Fruit fly (Drosophila melanogaster): ENCODE results near the gene srl.

srl gene

DNA sequence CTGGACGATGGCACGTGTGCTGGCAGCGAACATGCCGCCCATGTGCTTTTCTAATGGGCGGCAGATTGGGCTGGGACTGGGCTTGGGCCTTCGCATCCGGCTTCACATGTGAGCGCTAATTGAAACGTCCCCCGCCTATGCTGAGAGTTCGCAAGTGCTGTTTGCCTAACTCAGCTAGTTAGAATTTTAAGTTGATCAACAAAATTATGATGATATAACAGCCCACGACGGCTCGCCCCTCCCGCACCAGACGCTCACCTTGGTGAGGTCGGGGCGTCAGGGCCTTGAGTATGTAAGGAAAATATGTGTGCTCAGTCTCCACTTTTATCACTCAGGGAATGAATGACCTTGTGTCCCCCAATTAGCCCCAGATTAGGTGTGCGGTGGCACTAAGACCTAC is 37.8 kb upstream of the srl start:
- TF ChIP-seq dsf (GFP tag; optimal IDR thresholded peaks at IDR 0.05; ENCODE audit: borderline replicate concordance), result no peak
- no peak for TF ChIP-seq psq (GFP tag; optimal IDR thresholded peaks at IDR 0.05)
- TF ChIP-seq h (GFP tag; optimal IDR thresholded peaks at IDR 0.05), result no peak
- no peak for TF ChIP-seq Hnf4 (GFP tag; optimal IDR thresholded peaks at IDR 0.05)
- TF ChIP-seq Rel (GFP tag; optimal IDR thresholded peaks at IDR 0.05), result no peak
- no peak for TF ChIP-seq Rel (tag; optimal IDR thresholded peaks at IDR 0.05)
- TF ChIP-seq tai (GFP tag; optimal IDR thresholded peaks at IDR 0.05), result no peak
- TF ChIP-seq usp (GFP tag; optimal IDR thresholded peaks at IDR 0.05), result no peak
- TF ChIP-seq OdsH (GFP tag; optimal IDR thresholded peaks at IDR 0.05), result no peak
- TF ChIP-seq Dif (GFP tag; optimal IDR thresholded peaks at IDR 0.05; ENCODE audit: partially characterized antibody), result no peak
- no peak for TF ChIP-seq foxo (GFP tag; optimal IDR thresholded peaks at IDR 0.05)
- TF ChIP-seq Jra (GFP tag; optimal IDR thresholded peaks at IDR 0.05), result no peak
- no peak for TF ChIP-seq dl (GFP tag; optimal IDR thresholded peaks at IDR 0.05; ENCODE audit: insufficient read depth in 1 of 2, partially characterized antibody in 2 of 2)
- TF ChIP-seq Mio (GFP tag; optimal IDR thresholded peaks at IDR 0.05), result no peak
- TF ChIP-seq ey (GFP tag; optimal IDR thresholded peaks at IDR 0.05), result no peak
- no peak for TF ChIP-seq lola (GFP tag; optimal IDR thresholded peaks at IDR 0.05)

DNA sequence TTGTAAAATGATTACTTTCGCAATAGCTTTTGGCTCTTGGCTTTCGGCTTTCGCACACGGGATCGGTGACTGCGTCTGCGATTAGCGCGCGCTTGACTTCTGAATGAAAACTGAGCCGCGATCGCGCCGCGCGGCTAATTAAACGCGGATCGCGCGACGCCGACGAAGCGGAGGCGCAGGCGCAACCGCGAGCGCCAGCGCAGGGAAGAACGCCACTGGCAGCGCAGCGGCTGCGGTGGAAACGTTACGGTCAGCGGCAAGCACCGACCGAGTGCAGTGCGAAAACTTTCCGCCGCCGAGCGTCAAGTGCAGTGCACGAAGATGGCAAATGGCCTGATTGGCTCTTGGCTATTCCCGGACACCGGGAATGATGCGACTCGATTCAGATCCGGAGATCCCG is 33.6 kb upstream of the srl start, which contains the start of gene CG31522:
Gene CG31522 (minus strand): TSS at position 101 of the 400 bp plus-strand sequence.
- TF ChIP-seq dmrt93B (GFP tag; optimal IDR thresholded peaks at IDR 0.05) (no peak), br (GFP tag; optimal IDR thresholded peaks at IDR 0.05) (no peak), Hnf4 (GFP tag; optimal IDR thresholded peaks at IDR 0.05) (no peak), Mio (GFP tag; optimal IDR thresholded peaks at IDR 0.05) (no peak), Jra (GFP tag; optimal IDR thresholded peaks at IDR 0.05) (no peak), Hr78 (GFP tag; optimal IDR thresholded peaks at IDR 0.05) (no peak), lola (GFP tag; optimal IDR thresholded peaks at IDR 0.05) (no peak), fru (GFP tag; optimal IDR thresholded peaks at IDR 0.05) (no peak)

DNA sequence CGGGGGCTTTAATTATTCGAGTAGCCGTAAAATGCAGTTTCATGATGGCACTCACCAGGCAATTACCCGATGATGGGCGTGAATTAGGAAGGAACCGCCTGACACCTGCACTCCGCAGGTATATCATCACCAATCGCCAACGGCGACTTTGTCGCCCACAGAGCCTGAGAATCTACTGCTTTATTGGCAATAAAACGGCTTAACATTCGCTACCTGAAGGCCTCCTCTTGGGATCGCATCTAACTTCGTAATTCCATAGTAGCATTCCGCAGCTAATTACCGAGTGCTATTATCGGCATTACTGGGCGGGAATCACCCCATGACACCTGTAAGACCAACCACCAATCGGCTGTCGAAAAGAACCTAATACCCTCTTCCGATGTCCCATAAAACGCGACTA is 29.1 kb upstream of the srl start:
- no peak for TF ChIP-seq Sp1 (GFP tag; optimal IDR thresholded peaks at IDR 0.05)
- TF ChIP-seq h (GFP tag; optimal IDR thresholded peaks at IDR 0.05), result no peak
- TF ChIP-seq Vsx2 (GFP tag; optimal IDR thresholded peaks at IDR 0.05; ENCODE audit: partially characterized antibody), result no peak
- no peak for TF ChIP-seq pan (optimal IDR thresholded peaks at IDR 0.05)
- TF ChIP-seq dsf (GFP tag; optimal IDR thresholded peaks at IDR 0.05; ENCODE audit: borderline replicate concordance), result no peak
- TF ChIP-seq Hnf4 (GFP tag; optimal IDR thresholded peaks at IDR 0.05), result no peak

DNA sequence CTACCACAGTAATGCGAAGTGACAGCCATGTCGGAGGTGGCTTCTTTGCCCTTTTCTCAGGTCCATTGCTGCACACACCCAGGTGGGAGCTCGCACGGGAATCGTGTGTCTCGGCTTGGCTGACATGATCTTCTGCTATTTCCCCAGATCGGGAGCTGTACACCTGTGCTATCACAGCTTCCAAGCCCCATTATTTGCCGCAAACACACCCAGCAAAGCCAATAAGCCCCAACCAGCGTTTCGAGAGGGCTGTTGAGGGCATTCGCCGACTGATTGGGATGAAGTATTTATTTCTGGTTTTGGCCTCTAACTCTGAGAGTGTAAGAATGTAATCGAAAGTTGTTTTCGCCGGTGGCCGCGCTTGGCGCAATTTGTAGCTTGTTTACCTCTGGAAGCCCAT is 28.5 kb upstream of the srl start:
- TF ChIP-seq lola (GFP tag; optimal IDR thresholded peaks at IDR 0.05), result no peak
- no peak for TF ChIP-seq Dif (GFP tag; optimal IDR thresholded peaks at IDR 0.05; ENCODE audit: partially characterized antibody)
- no peak for TF ChIP-seq Dfd (GFP tag; optimal IDR thresholded peaks at IDR 0.05)

DNA sequence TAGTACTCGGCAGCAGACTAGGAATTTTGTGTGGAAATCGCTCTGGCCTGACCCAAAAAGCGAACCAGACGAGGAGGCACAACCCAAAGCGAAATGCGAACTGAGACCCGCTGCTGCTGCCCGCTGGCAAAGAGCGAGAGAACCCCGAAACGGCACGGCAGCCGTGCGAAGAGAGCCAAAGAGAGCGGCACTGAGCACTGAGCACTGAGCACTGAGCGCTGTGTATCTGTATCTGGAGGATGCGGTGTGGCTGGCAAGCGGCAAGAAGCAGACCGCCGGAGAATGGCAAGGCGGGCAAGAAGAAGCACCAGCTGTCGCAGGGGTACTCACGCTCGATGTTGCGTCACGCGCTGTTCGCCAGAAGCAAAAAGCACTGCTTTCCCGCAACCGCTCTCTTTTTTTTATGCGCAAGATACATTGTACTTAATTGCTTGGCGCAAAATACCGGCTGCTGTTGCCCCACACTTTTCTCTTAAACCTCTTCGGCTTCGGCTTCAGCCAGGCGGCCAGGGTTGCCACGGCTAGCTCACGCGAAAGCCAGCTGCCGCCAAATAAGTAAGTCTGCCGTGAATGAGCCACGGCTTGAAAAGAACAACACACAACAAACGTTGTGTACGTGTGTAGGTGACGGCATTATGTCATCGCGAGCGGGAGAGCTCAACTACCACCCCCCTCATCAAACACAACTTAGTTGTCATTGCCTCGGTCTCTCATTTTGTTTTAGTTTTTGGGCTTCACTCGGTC is 24.2 kb upstream of the srl start:
- TF ChIP-seq Dfd (GFP tag; optimal IDR thresholded peaks at IDR 0.05), result no peak
- peak; percentile 33 for TF ChIP-seq br (GFP tag; optimal IDR thresholded peaks at IDR 0.05)
- no peak for TF ChIP-seq CrebA (GFP tag; optimal IDR thresholded peaks at IDR 0.05; ENCODE audit: borderline replicate concordance)
- TF ChIP-seq ey (GFP tag; optimal IDR thresholded peaks at IDR 0.05), result no peak
- TF ChIP-seq Rel (GFP tag; optimal IDR thresholded peaks at IDR 0.05), result no peak
- TF ChIP-seq Rel (tag; optimal IDR thresholded peaks at IDR 0.05), result peak; percentile 67
- peak; percentile 43 for TF ChIP-seq CG9705 (GFP tag; optimal IDR thresholded peaks at IDR 0.05)
- TF ChIP-seq lola (GFP tag; optimal IDR thresholded peaks at IDR 0.05), result no peak
- TF ChIP-seq OdsH (GFP tag; optimal IDR thresholded peaks at IDR 0.05), result peak; percentile 8
- TF ChIP-seq Sp1 (GFP tag; optimal IDR thresholded peaks at IDR 0.05), result peak; percentile 13
- no peak for TF ChIP-seq pan (optimal IDR thresholded peaks at IDR 0.05)
- TF ChIP-seq woc (GFP tag; optimal IDR thresholded peaks at IDR 0.05), result no peak
- TF ChIP-seq usp (GFP tag; optimal IDR thresholded peaks at IDR 0.05), result no peak
- no peak for TF ChIP-seq Mio (GFP tag; optimal IDR thresholded peaks at IDR 0.05)
- TF ChIP-seq fru (GFP tag; optimal IDR thresholded peaks at IDR 0.05), result peak; percentile 41
- no peak for TF ChIP-seq dsf (GFP tag; optimal IDR thresholded peaks at IDR 0.05; ENCODE audit: borderline replicate concordance)
- TF ChIP-seq Vsx2 (GFP tag; optimal IDR thresholded peaks at IDR 0.05; ENCODE audit: partially characterized antibody), result peak; percentile 98
- TF ChIP-seq Jra (GFP tag; optimal IDR thresholded peaks at IDR 0.05), result peak; percentile 73
- TF ChIP-seq CG32264 (GFP tag; optimal IDR thresholded peaks at IDR 0.05), result no peak
- peak; percentile 98 to 99 for TF ChIP-seq dl (GFP tag; optimal IDR thresholded peaks at IDR 0.05; ENCODE audit: insufficient read depth in 1 of 2, partially characterized antibody in 2 of 2)
- peak; percentile 22 for TF ChIP-seq rgr (GFP tag; optimal IDR thresholded peaks at IDR 0.05)
- TF ChIP-seq tai (GFP tag; optimal IDR thresholded peaks at IDR 0.05), result no peak
- TF ChIP-seq brk (GFP tag; optimal IDR thresholded peaks at IDR 0.05), result no peak
- TF ChIP-seq Hr78 (GFP tag; optimal IDR thresholded peaks at IDR 0.05), result no peak
- TF ChIP-seq psq (GFP tag; optimal IDR thresholded peaks at IDR 0.05), result peak; percentile 35
- peak; percentile 25 for TF ChIP-seq Myc (optimal IDR thresholded peaks at IDR 0.05)
- TF ChIP-seq GATAd (GFP tag; optimal IDR thresholded peaks at IDR 0.05), result no peak
- TF ChIP-seq Hnf4 (GFP tag; optimal IDR thresholded peaks at IDR 0.05), result peak; percentile 7
- no peak for TF ChIP-seq Abd-B (GFP tag; optimal IDR thresholded peaks at IDR 0.05)
- TF ChIP-seq sv (GFP tag; optimal IDR thresholded peaks at IDR 0.05), result peak; percentile 48
- no peak for TF ChIP-seq N (GFP tag; optimal IDR thresholded peaks at IDR 0.05)
- peak; percentile 44 for TF ChIP-seq sage (GFP tag; optimal IDR thresholded peaks at IDR 0.05)
- TF ChIP-seq jim (GFP tag; optimal IDR thresholded peaks at IDR 0.05), result no peak
- peak; percentile 51 for TF ChIP-seq HLH106 (tag; optimal IDR thresholded peaks at IDR 0.05)
